Fruit fly (Drosophila melanogaster) whole organism, adult: ENCODE data around the gene Atg8b.

ENCODE experiments used
- CG11617 ChIP-seq: fragments of 200-800 bp; sonication (Bioruptor generic); optimal IDR thresholded peaks from 2 replicates; lab custom pipeline; 2017; ENCODE audit warnings: mild to moderate bottlenecking, missing biosample characterization, missing genetic modification reagents, missing genetic modification characterization
- CG12768 ChIP-seq: fragments of 200-800 bp; sonication (Bioruptor generic); optimal IDR thresholded peaks from 2 replicates; lab custom pipeline; 2017; ENCODE audit warnings: missing biosample characterization, missing genetic modification characterization, mild to moderate bottlenecking, moderate library complexity, missing genetic modification reagents
- CG14711 ChIP-seq: fragments of 200-800 bp; sonication (Bioruptor generic); optimal IDR thresholded peaks from 2 replicates; lab custom pipeline; 2018; ENCODE audit warnings: missing biosample characterization, mild to moderate bottlenecking, missing genetic modification characterization, moderate library complexity
- CG1620 ChIP-seq: fragments of 200-800 bp; sonication (Bioruptor generic); optimal IDR thresholded peaks from 2 replicates; lab custom pipeline; 2016; ENCODE audit warnings: missing biosample characterization, missing genetic modification characterization
- CG33017 ChIP-seq: fragments of 200-800 bp; sonication (Bioruptor generic); optimal IDR thresholded peaks from 2 replicates; lab custom pipeline; 2018; ENCODE audit warnings: missing biosample characterization, mild to moderate bottlenecking, missing genetic modification characterization, moderate library complexity
- CG5204 ChIP-seq: fragments of 200-800 bp; sonication (Bioruptor generic); optimal IDR thresholded peaks from 2 replicates; lab custom pipeline; 2016; ENCODE audit warnings: missing biosample characterization, missing genetic modification characterization
- CG7045 ChIP-seq: fragments of 200-800 bp; sonication (Bioruptor generic); optimal IDR thresholded peaks from 2 replicates; lab custom pipeline; 2017; ENCODE audit warnings: missing biosample characterization, mild to moderate bottlenecking, missing genetic modification characterization
- CG7101 ChIP-seq: fragments of 200-800 bp; sonication (Bioruptor generic); optimal IDR thresholded peaks from 2 replicates; lab custom pipeline; 2018; ENCODE audit warnings: missing biosample characterization, mild to moderate bottlenecking, missing genetic modification characterization, moderate library complexity
- Clk ChIP-seq: fragments of 200-800 bp; sonication (Bioruptor generic); optimal IDR thresholded peaks from 2 replicates; lab custom pipeline; 2017; ENCODE audit warnings: missing biosample characterization, missing genetic modification characterization
- Crg-1 ChIP-seq: fragments of 200-800 bp; sonication (Bioruptor generic); optimal IDR thresholded peaks from 2 replicates; lab custom pipeline; 2016; ENCODE audit warnings: missing biosample characterization, missing genetic modification characterization
- Hr96 ChIP-seq: fragments of 200-800 bp; sonication (Bioruptor generic); optimal IDR thresholded peaks from 2 replicates; lab custom pipeline; 2016; ENCODE audit warnings: missing biosample characterization, missing genetic modification characterization
- Mnt ChIP-seq: fragments of 200-800 bp; sonication (Bioruptor generic); optimal IDR thresholded peaks from 2 replicates; lab custom pipeline; 2016; ENCODE audit warnings: missing biosample characterization, mild to moderate bottlenecking, missing genetic modification characterization
- bab1 ChIP-seq: fragments of 200-800 bp; sonication (Bioruptor generic); optimal IDR thresholded peaks from 3 replicates; lab custom pipeline; 2019; ENCODE audit warnings: missing biosample characterization, mild to moderate bottlenecking, missing genetic modification characterization, moderate library complexity
- cic ChIP-seq: fragments of 200-800 bp; sonication (Bioruptor generic); optimal IDR thresholded peaks from 2 replicates; lab custom pipeline; 2017; ENCODE audit warnings: missing biosample characterization, mild to moderate bottlenecking, missing genetic modification characterization, moderate library complexity
- cnc ChIP-seq, 2 experiments: fragments of >200 bp; optimal IDR thresholded peaks; 2 replicates each; lab custom pipeline; 2017
- kay ChIP-seq: fragments of 200-800 bp; sonication (Bioruptor generic); peaks from one replicate; lab custom pipeline; 2016; ENCODE audit warnings: missing biosample characterization, missing genetic modification characterization, borderline replicate concordance
- ovo ChIP-seq: fragments of 200-800 bp; sonication (Bioruptor generic); optimal IDR thresholded peaks from 2 replicates; lab custom pipeline; 2016; ENCODE audit warnings: missing biosample characterization, missing genetic modification characterization
- pad ChIP-seq: fragments of 200-800 bp; sonication (Bioruptor generic); optimal IDR thresholded peaks from 3 replicates; lab custom pipeline; 2017; ENCODE audit warnings: missing biosample characterization, missing genetic modification characterization, mild to moderate bottlenecking, moderate library complexity, missing genetic modification reagents
- tj ChIP-seq: fragments of 200-800 bp; sonication (Bioruptor generic); optimal IDR thresholded peaks from 3 replicates; lab custom pipeline; 2017; ENCODE audit warnings: missing biosample characterization, mild to moderate bottlenecking, missing genetic modification characterization, moderate library complexity
- toe ChIP-seq: fragments of 200-800 bp; sonication (Bioruptor generic); optimal IDR thresholded peaks from 2 replicates; lab custom pipeline; 2016; ENCODE audit warnings: missing biosample characterization, missing genetic modification characterization

The Atg8b gene

dm6 chr3R:17680268-17680638 is 44.6 kb downstream of the Atg8b start:
- TF ChIP-seq CG7045 (GFP tag; lab: Kevin White, UChicago): no peak
- TF ChIP-seq Hr96: no peak
- TF ChIP-seq kay (GFP tag; lab: Kevin White, UChicago): no peak
- no peak for TF ChIP-seq CG11617 (GFP tag; lab: Kevin White, UChicago)
- TF ChIP-seq bab1 (GFP tag; lab: Kevin White, UChicago): no peak
- no peak for TF ChIP-seq ovo (GFP tag; lab: Kevin White, UChicago)
- TF ChIP-seq CG12768 (GFP tag; lab: Kevin White, UChicago): no peak
- TF ChIP-seq tj: no peak
- no peak for TF ChIP-seq CG7101 (tag; lab: Kevin White, UChicago)
- TF ChIP-seq pad (GFP tag; lab: Kevin White, UChicago): no peak
- TF ChIP-seq toe (GFP tag; lab: Kevin White, UChicago): no peak
- TF ChIP-seq CG33017 (tag; lab: Kevin White, UChicago): no peak
- TF ChIP-seq Mnt (GFP tag; lab: Kevin White, UChicago): no peak
- no peak for TF ChIP-seq cnc (optimal IDR thresholded peaks at IDR 0.05; lab: Kevin White, UChicago)
- no peak for TF ChIP-seq CG5204
- no peak for TF ChIP-seq Crg-1 (GFP tag; lab: Kevin White, UChicago)
- TF ChIP-seq Clk (GFP tag; lab: Kevin White, UChicago): no peak
- TF ChIP-seq cic (GFP tag; lab: Kevin White, UChicago): no peak
- no peak for TF ChIP-seq CG14711 (tag; lab: Kevin White, UChicago)

- TF ChIP-seq CG7045 (GFP tag; lab: Kevin White, UChicago) (peak; percentile 46), pad (GFP tag; lab: Kevin White, UChicago) (peak; percentile 51), CG1620 (GFP tag; lab: Kevin White, UChicago) (peak; percentile 9), ovo (GFP tag; lab: Kevin White, UChicago) (peak; percentile 8), bab1 (GFP tag; lab: Kevin White, UChicago) (peak; percentile 83), cnc (optimal IDR thresholded peaks at IDR 0.05; lab: Kevin White, UChicago) (no peak), CG33017 (tag; lab: Kevin White, UChicago) (peak; percentile 69), CG12768 (GFP tag; lab: Kevin White, UChicago) (peak; percentile 49), CG5204 (no peak), CG14711 (tag; lab: Kevin White, UChicago) (peak; percentile 69), tj (peak; percentile 99), kay (GFP tag; lab: Kevin White, UChicago) (peak; percentile 69), Crg-1 (GFP tag; lab: Kevin White, UChicago) (no peak), cic (GFP tag; lab: Kevin White, UChicago) (peak; percentile 17), CG7101 (tag; lab: Kevin White, UChicago) (peak; percentile 68), CG11617 (GFP tag; lab: Kevin White, UChicago) (peak; percentile 73), Hr96 (no peak)
Observed at dm6 chr3R:17679368-17679997, 45.4 kb downstream of the Atg8b start.

dm6 chr3R:17678138-17678873 is 46.6 kb downstream of the Atg8b start:
- TF ChIP-seq CG14711 (tag; lab: Kevin White, UChicago) (no peak), Mnt (GFP tag; lab: Kevin White, UChicago) (peak; percentile 43), tj (peak; percentile 21), Crg-1 (GFP tag; lab: Kevin White, UChicago) (peak; percentile 4), CG12768 (GFP tag; lab: Kevin White, UChicago) (peak; percentile 57), bab1 (GFP tag; lab: Kevin White, UChicago) (peak; percentile 31), Hr96 (no peak), cic (GFP tag; lab: Kevin White, UChicago) (peak; percentile 61), CG33017 (tag; lab: Kevin White, UChicago) (no peak)
